Fruit fly (Drosophila melanogaster): ENCODE data around the gene CG11037.
A peak's percentile ranks its signal among the peaks of the same experiment; 100 is the strongest.

Gene CG11037

DNA sequence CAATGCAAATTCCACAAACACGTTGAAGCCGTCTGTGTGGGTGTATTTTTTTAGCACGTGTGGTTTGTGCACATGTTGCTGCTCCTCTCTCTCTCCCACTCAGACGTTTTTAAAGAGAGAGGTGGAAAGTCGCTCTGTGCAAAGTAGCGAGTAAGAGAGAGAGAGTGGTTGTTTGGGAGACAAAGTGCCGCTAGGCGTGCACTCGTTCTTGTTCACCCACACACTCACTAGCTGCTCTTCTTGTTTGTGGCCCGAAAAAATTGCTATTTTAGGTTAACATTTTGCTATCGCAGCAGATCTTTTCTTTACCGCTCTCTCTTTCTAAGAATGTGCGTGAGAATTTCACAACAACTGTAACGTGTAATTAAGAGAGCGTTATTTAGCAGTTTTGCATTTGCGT, 47.7 kb upstream of the CG11037 start (continued):
- peak; percentile 24 for TF ChIP-seq Max (GFP tag; optimal IDR thresholded peaks at IDR 0.05)
- no peak for TF ChIP-seq Dad (GFP tag; optimal IDR thresholded peaks at IDR 0.05)
- no peak for TF ChIP-seq Mad (GFP tag; optimal IDR thresholded peaks at IDR 0.05)
- peak; percentile 26 for TF ChIP-seq CG1832 (GFP tag; optimal IDR thresholded peaks at IDR 0.05)
- TF ChIP-seq sr (GFP tag; IDR thresholded peaks at IDR 0.05): peak; percentile 79; the same call in 2 of the 3 replicates
- TF ChIP-seq ara (GFP tag; IDR thresholded peaks at IDR 0.05): no peak
- TF ChIP-seq CG6254 (GFP tag; optimal IDR thresholded peaks at IDR 0.05): no peak
- TF ChIP-seq CG14014 (GFP tag; IDR thresholded peaks at IDR 0.05): no peak
- peak; percentile 75 for TF ChIP-seq cg (GFP tag; optimal IDR thresholded peaks at IDR 0.05)
- no peak for TF ChIP-seq CG12942 (GFP tag; optimal IDR thresholded peaks at IDR 0.05)
- peak; percentile 82; the same call in 2 of the 4 replicates for TF ChIP-seq chinmo (GFP tag; IDR thresholded peaks at IDR 0.05; ENCODE audit: partially characterized antibody)
- no peak for TF ChIP-seq PHDP (tag; optimal IDR thresholded peaks at IDR 0.05)
- no peak for TF ChIP-seq dmrt99B (tag; optimal IDR thresholded peaks at IDR 0.05)
- peak; percentile 20 for TF ChIP-seq D (optimal IDR thresholded peaks at IDR 0.05)
- TF ChIP-seq D (GFP tag; optimal IDR thresholded peaks at IDR 0.05): no peak
- TF ChIP-seq Hmx (GFP tag; optimal IDR thresholded peaks at IDR 0.05): no peak
- TF ChIP-seq HLH54F (GFP tag; optimal IDR thresholded peaks at IDR 0.05): no peak
- TF ChIP-seq CG4820 (GFP tag; optimal IDR thresholded peaks at IDR 0.05): no peak
- no peak for TF ChIP-seq Nf-YC (tag; optimal IDR thresholded peaks at IDR 0.05)
- TF ChIP-seq CG6854 (GFP tag; optimal IDR thresholded peaks at IDR 0.05): no peak
- no peak for TF ChIP-seq Dfd (GFP tag; optimal IDR thresholded peaks at IDR 0.05)
- no peak for TF ChIP-seq CG13424 (tag; optimal IDR thresholded peaks at IDR 0.05)
- no peak for TF ChIP-seq org-1 (GFP tag; optimal IDR thresholded peaks at IDR 0.05)
- peak; percentile 6 for TF ChIP-seq ftz-f1 (GFP tag; optimal IDR thresholded peaks at IDR 0.05)
- peak; percentile 96 for TF ChIP-seq CG12155 (GFP tag; optimal IDR thresholded peaks at IDR 0.05)
- TF ChIP-seq hbn (GFP tag; IDR thresholded peaks at IDR 0.05; ENCODE audit: partially characterized antibody): peak; percentile 21; the same call in 1 of the 2 replicates
- TF ChIP-seq Bdp1 (GFP tag; optimal IDR thresholded peaks at IDR 0.05): no peak
- TF ChIP-seq kah (GFP tag; optimal IDR thresholded peaks at IDR 0.05): peak; percentile 38
- TF ChIP-seq Fer2 (tag; optimal IDR thresholded peaks at IDR 0.05): no peak
- no peak for TF ChIP-seq BEAF-32 (GFP tag; optimal IDR thresholded peaks at IDR 0.05)
- peak; percentile 87 for TF ChIP-seq sd (tag; optimal IDR thresholded peaks at IDR 0.05)
- TF ChIP-seq HLH3B (GFP tag; IDR thresholded peaks at IDR 0.05): no peak
- TF ChIP-seq tgo (GFP tag; IDR thresholded peaks at IDR 0.05): no peak
- TF ChIP-seq scrt (GFP tag; optimal IDR thresholded peaks at IDR 0.05): peak; percentile 82
- TF ChIP-seq Opbp (GFP tag; IDR thresholded peaks at IDR 0.05; ENCODE audit: partially characterized antibody): no peak
- no peak for TF ChIP-seq HLH4C (GFP tag; IDR thresholded peaks at IDR 0.05; ENCODE audit: partially characterized antibody)
- peak; percentile 29 for TF ChIP-seq mirr (GFP tag; optimal IDR thresholded peaks at IDR 0.05)
- TF ChIP-seq CG18619 (GFP tag; optimal IDR thresholded peaks at IDR 0.05): no peak
- peak; percentile 89 for TF ChIP-seq grn (GFP tag; optimal IDR thresholded peaks at IDR 0.05)
- TF ChIP-seq sug (tag; optimal IDR thresholded peaks at IDR 0.05): peak; percentile 5
- TF ChIP-seq CG9609 (GFP tag; optimal IDR thresholded peaks at IDR 0.05): no peak
- no peak for TF ChIP-seq luna (GFP tag; optimal IDR thresholded peaks at IDR 0.05)
- TF ChIP-seq CG8281 (tag; optimal IDR thresholded peaks at IDR 0.05): no peak
- 0 out of 3 replicates have a peak, but pooled peaks have one; percentile 22 for TF ChIP-seq CG34422 (GFP tag; IDR thresholded peaks at IDR 0.05)
- no peak for TF ChIP-seq CG13775 (GFP tag; optimal IDR thresholded peaks at IDR 0.05)
- TF ChIP-seq Fer3 (tag; optimal IDR thresholded peaks at IDR 0.05): no peak
- TF ChIP-seq en (GFP tag; optimal IDR thresholded peaks at IDR 0.05): no peak
- TF ChIP-seq CG11456 (GFP tag; IDR thresholded peaks at IDR 0.05): no peak
- TF ChIP-seq CG15479 (GFP tag; optimal IDR thresholded peaks at IDR 0.05): peak; percentile 71
- TF ChIP-seq bigmax (GFP tag; optimal IDR thresholded peaks at IDR 0.05): peak; percentile 87
- TF ChIP-seq wdn (GFP tag; IDR thresholded peaks at IDR 0.05): no peak
